Fruit fly (Drosophila melanogaster): ENCODE data around the gene CG42588.

Gene CG42588

dm6 chr3L:12831290-12831952, 17.4 kb downstream of the CG42588 start (continued):
- TF ChIP-seq CG10267 (tag; optimal IDR thresholded peaks at IDR 0.05) (peak; percentile 23), zfh2 (GFP tag; optimal IDR thresholded peaks at IDR 0.05) (peak; percentile 44), CG4424 (GFP tag; optimal IDR thresholded peaks at IDR 0.05) (peak; percentile 26), CG8478 (optimal IDR thresholded peaks at IDR 0.05) (no peak), CG13624 (GFP tag; optimal IDR thresholded peaks at IDR 0.05) (peak; percentile 45), H2.0 (GFP tag; IDR thresholded peaks at IDR 0.05) (peak; percentile 58), ab (GFP tag; optimal IDR thresholded peaks at IDR 0.05) (no peak), CG12071 (GFP tag; optimal IDR thresholded peaks at IDR 0.05) (no peak), bsh (GFP tag; optimal IDR thresholded peaks at IDR 0.05) (peak; percentile 46 to 64), pita (GFP tag; optimal IDR thresholded peaks at IDR 0.05) (no peak), CG14050 (GFP tag; IDR thresholded peaks at IDR 0.05) (0 out of 3 replicates have a peak, but pooled peaks have one; percentile 34), CG11504 (tag; optimal IDR thresholded peaks at IDR 0.05) (peak; percentile 53), Ravus (GFP tag; IDR thresholded peaks at IDR 0.05) (no peak; the same call in 1 of the 2 replicates), CG11695 (GFP tag; IDR thresholded peaks at IDR 0.05) (peak; percentile 42; the same call in 2 of the 3 replicates), HHEX (GFP tag; optimal IDR thresholded peaks at IDR 0.05) (peak; percentile 14), Oli (tag; optimal IDR thresholded peaks at IDR 0.05) (peak; percentile 62), lmd (GFP tag; IDR thresholded peaks at IDR 0.05) (peak; percentile 71), NC2β (GFP tag; optimal IDR thresholded peaks at IDR 0.05) (no peak), Neu2 (GFP tag; optimal IDR thresholded peaks at IDR 0.05; ENCODE audit: borderline replicate concordance) (no peak), CG30020 (tag; optimal IDR thresholded peaks at IDR 0.05) (no peak), grn (GFP tag; optimal IDR thresholded peaks at IDR 0.05) (no peak), Bteb2 (GFP tag; optimal IDR thresholded peaks at IDR 0.05) (peak; percentile 60), ase (GFP tag; IDR thresholded peaks at IDR 0.05) (no peak), ro (GFP tag; IDR thresholded peaks at IDR 0.05) (no peak), zfh1 (GFP tag; IDR thresholded peaks at IDR 0.05) (peak; percentile 61; the same call in 2 of the 3 replicates), Nf-YB (GFP tag; optimal IDR thresholded peaks at IDR 0.05) (no peak), D19B (GFP tag; optimal IDR thresholded peaks at IDR 0.05) (peak; percentile 6), schlank (tag; optimal IDR thresholded peaks at IDR 0.05) (no peak), fu2 (GFP tag; optimal IDR thresholded peaks at IDR 0.05) (peak; percentile 56), CG12219 (GFP tag; optimal IDR thresholded peaks at IDR 0.05) (peak; percentile 38), TFAM (GFP tag; optimal IDR thresholded peaks at IDR 0.05) (no peak), CG18476 (GFP tag; optimal IDR thresholded peaks at IDR 0.05) (peak; percentile 41), Hr3 (GFP tag; optimal IDR thresholded peaks at IDR 0.05) (peak; percentile 48), CG12104 (GFP tag; optimal IDR thresholded peaks at IDR 0.05) (no peak), ERR (GFP tag; optimal IDR thresholded peaks at IDR 0.05) (peak; percentile 58), bigmax (GFP tag; optimal IDR thresholded peaks at IDR 0.05) (no peak), gce (GFP tag; IDR thresholded peaks at IDR 0.05) (no peak), E2f2 (GFP tag; IDR thresholded peaks at IDR 0.05) (peak; percentile 30; the same call in 1 of the 2 replicates), oc (tag; optimal IDR thresholded peaks at IDR 0.05) (peak; percentile 3), CG9437 (GFP tag; optimal IDR thresholded peaks at IDR 0.05) (no peak), CG7372 (GFP tag; IDR thresholded peaks at IDR 0.05) (0 out of 2 replicates have a peak, but pooled peaks have one; percentile 42), CG32772 (GFP tag; IDR thresholded peaks at IDR 0.05) (0 out of 2 replicates have a peak, but pooled peaks have one; percentile 35), dmrt99B (tag; optimal IDR thresholded peaks at IDR 0.05) (peak; percentile 68), odd (GFP tag; optimal IDR thresholded peaks at IDR 0.05) (no peak), CHES-1-like (GFP tag; optimal IDR thresholded peaks at IDR 0.05) (peak; percentile 61), Abd-B (GFP tag; optimal IDR thresholded peaks at IDR 0.05) (no peak), CG15696 (tag; optimal IDR thresholded peaks at IDR 0.05) (no peak), eve (GFP tag; optimal IDR thresholded peaks at IDR 0.05) (peak in 1 of 2 experiments; percentile 68), tio (GFP tag; optimal IDR thresholded peaks at IDR 0.05) (peak; percentile 26), D19A (tag; optimal IDR thresholded peaks at IDR 0.05) (peak; percentile 71)
